Worm (Caenorhabditis elegans) whole organism, L3 larva: ENCODE results near the gene str-206.

ENCODE experiments used
- R02D3.7 ChIP-seq: fragments of 150-350 bp; optimal IDR thresholded peaks from 2 replicates; lab custom pipeline; 2014; ENCODE audit warnings: missing biosample characterization, missing genetic modification characterization
- ZK546.5 ChIP-seq: sonication (generic microtip); optimal IDR thresholded peaks from 2 replicates; lab custom pipeline; 2017; ENCODE audit warnings: missing biosample characterization, missing genetic modification characterization
- aly-2 ChIP-seq: fragments of 150-350 bp; optimal IDR thresholded peaks from 2 replicates; lab custom pipeline; 2014; ENCODE audit warnings: missing biosample characterization, missing genetic modification characterization
- ama-1 ChIP-seq: fragments of 150-350 bp; optimal IDR thresholded peaks from 2 replicates; lab custom pipeline; 2018
- ceh-16 ChIP-seq: sonication (generic microtip); optimal IDR thresholded peaks from 2 replicates; lab custom pipeline; 2017; ENCODE audit warnings: missing biosample characterization, missing genetic modification characterization
- ceh-28 ChIP-seq: fragments of 150-350 bp; optimal IDR thresholded peaks from 2 replicates; lab custom pipeline; 2014; ENCODE audit warnings: missing biosample characterization, missing genetic modification reagents, missing genetic modification characterization
- ceh-9 ChIP-seq: sonication (generic microtip); optimal IDR thresholded peaks from 2 replicates; lab custom pipeline; 2018; ENCODE audit warnings: missing biosample characterization, missing genetic modification characterization
- daf-12 ChIP-seq: fragments of 150-350 bp; optimal IDR thresholded peaks from 2 replicates; lab custom pipeline; 2014; ENCODE audit warnings: missing biosample characterization, missing genetic modification reagents, missing genetic modification characterization
- egl-5 ChIP-seq: fragments of 150-350 bp; optimal IDR thresholded peaks from 2 replicates; lab custom pipeline; 2017; ENCODE audit warnings: missing biosample characterization, missing genetic modification reagents, missing genetic modification characterization, inconsistent platforms
- elt-1 ChIP-seq: fragments of 150-350 bp; optimal IDR thresholded peaks from 2 replicates; lab custom pipeline; 2014; ENCODE audit warnings: missing biosample characterization, missing genetic modification characterization
- elt-2 ChIP-seq: sonication (generic microtip); optimal IDR thresholded peaks from 2 replicates; lab custom pipeline; 2016; ENCODE audit warnings: missing genetic modification reagents, mild to moderate bottlenecking, missing genetic modification characterization, missing compliant biosample characterization
- elt-3 ChIP-seq, 3 experiments: fragments of 150-350 bp in 1 of 3; sonication (generic microtip) in 2 of 3; optimal IDR thresholded peaks; 2 replicates in 2 of 3; 4 replicates in 1 of 3; lab custom pipeline; 2014 to 2017; ENCODE audit warnings: missing biosample characterization in 3 of 3, missing genetic modification characterization in 3 of 3
- eor-1 ChIP-seq, 2 experiments: fragments of 150-350 bp; optimal IDR thresholded peaks; 2 replicates each; lab custom pipeline; 2014 to 2018; ENCODE audit warnings: missing biosample characterization in 2 of 2, missing genetic modification characterization in 2 of 2
- fkh-10 ChIP-seq: sonication (generic microtip); optimal IDR thresholded peaks from 2 replicates; lab custom pipeline; 2017; ENCODE audit warnings: missing biosample characterization, missing genetic modification reagents, missing genetic modification characterization
- fkh-2 ChIP-seq: fragments of 150-350 bp; optimal IDR thresholded peaks from 2 replicates; lab custom pipeline; 2014; ENCODE audit warnings: missing biosample characterization, missing genetic modification reagents, missing genetic modification characterization
- fos-1 ChIP-seq: fragments of 150-350 bp; optimal IDR thresholded peaks from 2 replicates; lab custom pipeline; 2014; ENCODE audit warnings: missing biosample characterization, missing genetic modification characterization
- hmg-11 ChIP-seq: sonication (generic microtip); optimal IDR thresholded peaks from 2 replicates; lab custom pipeline; 2016; ENCODE audit warnings: missing genetic modification characterization, missing compliant biosample characterization
- jun-1 ChIP-seq: fragments of 150-350 bp; optimal IDR thresholded peaks from 2 replicates; lab custom pipeline; 2014; ENCODE audit warnings: missing biosample characterization, missing genetic modification reagents, missing genetic modification characterization
- lin-15B ChIP-seq: fragments of 150-350 bp; optimal IDR thresholded peaks from 2 replicates; lab custom pipeline; 2014; ENCODE audit warnings: missing biosample characterization, missing genetic modification characterization
- lin-39 ChIP-seq: fragments of 150-350 bp; optimal IDR thresholded peaks from 2 replicates; lab custom pipeline; 2018; ENCODE audit warnings: missing biosample characterization, missing genetic modification reagents, missing genetic modification characterization
- lsy-12 ChIP-seq: sonication (generic microtip); optimal IDR thresholded peaks from 2 replicates; lab custom pipeline; 2016; ENCODE audit warnings: mild to moderate bottlenecking, missing genetic modification characterization, missing compliant biosample characterization
- mdl-1 ChIP-seq: fragments of 150-350 bp; optimal IDR thresholded peaks from 2 replicates; lab custom pipeline; 2014; ENCODE audit warnings: missing biosample characterization, missing genetic modification characterization
- nhr-11 ChIP-seq: fragments of 150-350 bp; optimal IDR thresholded peaks from 2 replicates; lab custom pipeline; 2014; ENCODE audit warnings: missing biosample characterization, missing genetic modification characterization
- nhr-12 ChIP-seq: fragments of 150-350 bp; optimal IDR thresholded peaks from 2 replicates; lab custom pipeline; 2014; ENCODE audit warnings: missing biosample characterization, missing genetic modification characterization
- nhr-23 ChIP-seq: fragments of 150-350 bp; optimal IDR thresholded peaks from 2 replicates; lab custom pipeline; 2014; ENCODE audit warnings: missing biosample characterization, missing genetic modification reagents, missing genetic modification characterization
- nhr-237 ChIP-seq: fragments of 150-350 bp; optimal IDR thresholded peaks from 2 replicates; lab custom pipeline; 2014; ENCODE audit warnings: missing biosample characterization, missing genetic modification characterization
- nhr-25 ChIP-seq: sonication (generic microtip); optimal IDR thresholded peaks from 2 replicates; lab custom pipeline; 2017; ENCODE audit warnings: missing biosample characterization, missing genetic modification characterization
- nhr-28 ChIP-seq: fragments of 150-350 bp; optimal IDR thresholded peaks from 2 replicates; lab custom pipeline; 2014; ENCODE audit warnings: missing biosample characterization, missing genetic modification characterization
- nhr-43 ChIP-seq: sonication (generic microtip); optimal IDR thresholded peaks from 2 replicates; lab custom pipeline; 2016; ENCODE audit warnings: mild to moderate bottlenecking, missing genetic modification characterization, missing compliant biosample characterization; ENCODE audit not compliant: poor library complexity, severe bottlenecking
- nhr-67 ChIP-seq: fragments of 150-350 bp; optimal IDR thresholded peaks from 2 replicates; lab custom pipeline; 2014; ENCODE audit warnings: missing biosample characterization, missing genetic modification characterization
- nhr-76 ChIP-seq: fragments of 150-350 bp; sonication (generic microtip); optimal IDR thresholded peaks from 5 replicates; lab custom pipeline; 2014; ENCODE audit warnings: missing biosample characterization, missing genetic modification characterization
- nhr-77 ChIP-seq: fragments of 150-350 bp; optimal IDR thresholded peaks from 2 replicates; lab custom pipeline; 2014; ENCODE audit warnings: missing biosample characterization, missing genetic modification characterization
- pha-4 ChIP-seq: fragments of 150-350 bp; optimal IDR thresholded peaks from 2 replicates; lab custom pipeline; 2014; ENCODE audit warnings: missing biosample characterization, missing genetic modification reagents, missing genetic modification characterization
- pqm-1 ChIP-seq: fragments of 150-350 bp; optimal IDR thresholded peaks from 2 replicates; lab custom pipeline; 2017; ENCODE audit warnings: missing biosample characterization, missing genetic modification characterization, inconsistent platforms
- skn-1 ChIP-seq: fragments of 150-350 bp; optimal IDR thresholded peaks from 2 replicates; lab custom pipeline; 2014; ENCODE audit warnings: missing biosample characterization, missing genetic modification characterization
- snpc-4 ChIP-seq: fragments of 150-350 bp; optimal IDR thresholded peaks from 2 replicates; lab custom pipeline; 2014; ENCODE audit warnings: missing biosample characterization, missing genetic modification characterization
- tbx-2 ChIP-seq: sonication (generic microtip); optimal IDR thresholded peaks from 2 replicates; lab custom pipeline; 2016; ENCODE audit warnings: mild to moderate bottlenecking, missing genetic modification characterization, missing compliant biosample characterization
- unc-39 ChIP-seq: sonication (generic microtip); optimal IDR thresholded peaks from 4 replicates; lab custom pipeline; 2017; ENCODE audit warnings: missing biosample characterization, missing genetic modification characterization
- zag-1 ChIP-seq: fragments of 150-350 bp; optimal IDR thresholded peaks from 2 replicates; lab custom pipeline; 2014; ENCODE audit warnings: missing biosample characterization, missing genetic modification characterization
- ztf-11 ChIP-seq: fragments of 150-350 bp; optimal IDR thresholded peaks from 2 replicates; lab custom pipeline; 2014; ENCODE audit warnings: missing biosample characterization, missing genetic modification characterization
- ztf-4 ChIP-seq: fragments of 150-350 bp; optimal IDR thresholded peaks from 2 replicates; lab custom pipeline; 2014; ENCODE audit warnings: missing biosample characterization, missing genetic modification characterization

The str-206 gene

ce11 chrV:6267237-6267812 lies 49.4 kb downstream of the str-206 start, which contains the start of gene mrck-1 (continued):
- peak; percentile 86 for TF ChIP-seq snpc-4 (tag; lab: Kevin White, UChicago)
- TF ChIP-seq ztf-4 (tag; lab: Kevin White, UChicago): peak; percentile 82
- no peak for TF ChIP-seq unc-39 (tag; lab: Kevin White, UChicago)
- no peak for TF ChIP-seq aly-2
- TF ChIP-seq ztf-11 (tag; lab: Kevin White, UChicago): no peak
- TF ChIP-seq lin-39: peak; percentile 98
- TF ChIP-seq ceh-28 (tag; lab: Kevin White, UChicago): peak; percentile 80
- TF ChIP-seq tbx-2 (tag; lab: Kevin White, UChicago): peak; percentile 93
- TF ChIP-seq nhr-28 (tag; lab: Kevin White, UChicago): no peak
- no peak for TF ChIP-seq nhr-12 (tag; lab: Kevin White, UChicago)
- TF ChIP-seq nhr-11 (tag; lab: Kevin White, UChicago): peak; percentile 86
- TF ChIP-seq nhr-237: no peak
- TF ChIP-seq ama-1 (lab: Kevin White, UChicago): no peak
- TF ChIP-seq nhr-76: no peak
- peak; percentile 82 for TF ChIP-seq nhr-43 (tag; lab: Kevin White, UChicago)
- TF ChIP-seq R02D3.7 (tag; lab: Kevin White, UChicago): peak; percentile 70
- TF ChIP-seq hmg-11 (tag; lab: Kevin White, UChicago): peak; percentile 92
- no peak for TF ChIP-seq ceh-9 (tag; lab: Kevin White, UChicago)
- TF ChIP-seq ZK546.5: peak; percentile 34
- TF ChIP-seq fkh-10: peak; percentile 87
- TF ChIP-seq elt-3 (tag; optimal IDR thresholded peaks at IDR 0.05; lab: Kevin White, UChicago): no peak
- TF ChIP-seq elt-1: peak; percentile 68
- no peak for TF ChIP-seq ceh-16 (tag; lab: Kevin White, UChicago)

- TF ChIP-seq fkh-10 (no peak), pqm-1 (no peak), zag-1 (tag; lab: Kevin White, UChicago) (no peak), daf-12 (tag; lab: Kevin White, UChicago) (no peak), fos-1 (tag; lab: Kevin White, UChicago) (no peak), nhr-12 (tag; lab: Kevin White, UChicago) (no peak), mdl-1 (tag; lab: Kevin White, UChicago) (no peak), skn-1 (no peak), snpc-4 (tag; lab: Kevin White, UChicago) (no peak), nhr-77 (tag; lab: Kevin White, UChicago) (no peak), nhr-67 (no peak), ztf-11 (tag; lab: Kevin White, UChicago) (no peak), ZK546.5 (no peak)
- TF ChIP-seq, all 47 proteins: peak for 0
Measured at ce11 chrV:6267978-6268377, 50.0 kb downstream of the str-206 start.

DNA sequence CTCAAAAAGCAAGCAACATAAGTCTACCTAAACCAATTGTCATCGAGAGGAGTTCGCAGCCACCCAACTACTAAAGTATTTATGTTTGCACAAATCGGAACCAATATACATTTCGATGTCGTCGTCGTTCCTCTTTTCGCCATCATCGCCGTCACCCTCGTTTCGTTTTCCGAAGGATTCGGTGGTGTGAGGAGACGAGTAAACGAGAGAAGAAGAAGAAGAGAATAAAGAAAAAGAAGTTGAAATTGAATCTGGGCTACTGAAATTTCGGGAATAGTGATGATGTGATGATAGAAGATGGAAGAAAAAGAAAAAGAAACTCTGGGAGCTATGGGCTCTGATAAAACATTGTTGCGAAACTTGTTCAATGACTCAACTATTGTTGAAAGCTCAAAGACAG lies 50.6 kb downstream of the str-206 start:
- no peak for TF ChIP-seq eor-1 (tag; optimal IDR thresholded peaks at IDR 0.05; lab: Kevin White, UChicago)
- no peak for TF ChIP-seq nhr-67
- TF ChIP-seq nhr-77 (tag; lab: Kevin White, UChicago): no peak
- TF ChIP-seq nhr-25 (tag; lab: Kevin White, UChicago): no peak
- no peak for TF ChIP-seq ceh-9 (tag; lab: Kevin White, UChicago)
- TF ChIP-seq ama-1 (lab: Kevin White, UChicago): no peak
- no peak for TF ChIP-seq elt-3 (tag; optimal IDR thresholded peaks at IDR 0.05; lab: Kevin White, UChicago)
- TF ChIP-seq ceh-16 (tag; lab: Kevin White, UChicago): no peak
- no peak for TF ChIP-seq jun-1 (tag; lab: Kevin White, UChicago)

DNA sequence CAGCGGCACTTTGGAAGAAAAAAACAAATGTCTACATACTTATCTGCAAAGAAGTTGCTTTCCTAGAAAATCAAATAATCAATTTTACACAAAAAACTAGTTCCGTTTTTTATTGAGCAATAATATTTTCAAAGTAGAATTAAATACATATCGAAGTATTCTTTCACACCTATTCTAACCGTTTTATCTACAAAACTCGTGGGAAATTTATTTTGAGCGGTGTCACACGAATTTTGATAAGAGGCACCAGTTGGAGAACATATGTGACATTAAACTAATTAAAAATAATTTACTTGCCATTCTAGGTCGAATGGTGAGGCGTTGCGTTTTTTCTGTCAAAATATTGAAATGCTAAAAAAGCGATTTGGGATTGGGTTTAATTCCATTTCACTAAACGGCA lies 51.0 kb downstream of the str-206 start:
- no peak for TF ChIP-seq egl-5 (tag; lab: Kevin White, UChicago)
- no peak for TF ChIP-seq pqm-1
- TF ChIP-seq pha-4 (tag; lab: Kevin White, UChicago): peak; percentile 43
- no peak for TF ChIP-seq zag-1 (tag; lab: Kevin White, UChicago)
- TF ChIP-seq hmg-11 (tag; lab: Kevin White, UChicago): no peak
- no peak for TF ChIP-seq lsy-12 (tag; lab: Kevin White, UChicago)
- TF ChIP-seq nhr-43 (tag; lab: Kevin White, UChicago): no peak
- TF ChIP-seq lin-15B (tag; lab: Kevin White, UChicago): no peak
- no peak for TF ChIP-seq lin-39
- no peak for TF ChIP-seq nhr-23
- no peak for TF ChIP-seq eor-1 (tag; optimal IDR thresholded peaks at IDR 0.05; lab: Kevin White, UChicago)
- TF ChIP-seq ceh-16 (tag; lab: Kevin White, UChicago): no peak
- no peak for TF ChIP-seq nhr-77 (tag; lab: Kevin White, UChicago)
- TF ChIP-seq ZK546.5: no peak
- peak; percentile 61 for TF ChIP-seq elt-2 (tag; lab: Kevin White, UChicago)
- TF ChIP-seq fkh-2 (tag; lab: Kevin White, UChicago): no peak
